Fruit fly (Drosophila melanogaster): ENCODE data around the gene Ada.

The Ada gene

dm6 chr3R:9043610-9044009, 21.4 kb upstream of the Ada start:
- no peak for TF ChIP-seq noc (tag; optimal IDR thresholded peaks at IDR 0.05)

dm6 chr3R:9045733-9046132, 19.2 kb upstream of the Ada start:
- TF ChIP-seq noc (tag; optimal IDR thresholded peaks at IDR 0.05), result no peak

DNA sequence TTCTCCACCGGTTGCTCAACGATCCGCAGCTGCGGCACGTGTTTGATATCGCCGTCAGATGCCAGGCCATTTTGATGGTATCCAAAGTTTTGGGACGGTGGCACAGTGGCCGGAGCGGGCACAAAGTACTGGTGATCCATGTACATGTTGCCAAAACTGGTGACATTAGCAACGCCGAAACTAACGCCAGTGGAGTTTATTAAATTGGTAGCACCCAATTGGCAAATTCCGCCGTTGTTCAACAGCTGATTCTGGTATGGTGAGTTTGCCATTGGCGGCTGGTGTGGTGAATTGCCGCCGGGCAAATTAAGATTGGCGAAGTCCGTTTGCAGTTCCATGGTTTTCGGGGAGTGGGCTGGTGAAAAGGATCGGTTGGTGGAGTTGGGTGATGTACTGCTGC, 18.0 kb upstream of the Ada start:
- TF ChIP-seq noc (tag; optimal IDR thresholded peaks at IDR 0.05), result no peak

DNA sequence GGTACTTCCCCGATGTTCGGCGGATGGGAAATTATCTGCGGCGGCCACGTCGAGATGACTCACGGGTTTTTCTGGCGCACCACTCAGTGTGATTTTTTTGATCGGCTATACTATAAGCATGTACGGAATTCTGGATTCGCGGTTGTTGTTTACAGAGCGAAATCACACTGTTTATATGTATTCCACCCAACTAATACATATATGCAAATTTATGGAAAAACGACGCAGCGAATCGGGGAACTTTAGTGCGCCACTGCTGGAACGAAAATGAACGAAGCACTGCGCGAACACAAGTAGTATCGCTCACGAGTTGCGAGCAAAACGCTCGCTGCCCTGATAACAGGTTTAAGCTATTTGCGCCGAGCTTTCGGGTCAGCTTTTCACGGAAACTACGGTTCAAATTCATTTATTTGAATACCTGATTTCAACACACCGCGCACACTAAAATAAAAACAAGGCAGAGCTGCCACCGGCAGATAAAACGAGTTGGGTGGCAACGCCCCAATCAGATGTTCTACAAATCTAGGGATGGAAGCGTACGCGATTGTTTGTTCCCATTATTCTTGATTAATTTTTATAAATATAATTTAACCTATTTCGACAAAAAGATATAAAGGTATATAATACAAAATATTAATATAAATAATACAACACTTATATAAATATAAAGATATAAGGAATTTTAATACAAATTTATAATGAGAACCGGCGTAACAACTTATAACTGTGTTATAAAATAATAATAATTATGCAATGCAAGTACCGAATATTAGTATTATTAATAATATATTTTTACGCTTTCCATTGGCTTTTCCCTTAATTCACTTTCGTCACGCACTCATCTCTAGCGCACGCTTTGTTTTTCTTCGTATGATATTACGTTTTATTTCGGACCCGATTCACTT, 17.2 kb upstream of the Ada start, which contains the start of gene Rel:
Gene Rel (minus strand): TSS at position 417 of the 905 bp plus-strand sequence.
- peak; percentile 57 for TF ChIP-seq noc (tag; optimal IDR thresholded peaks at IDR 0.05)

DNA sequence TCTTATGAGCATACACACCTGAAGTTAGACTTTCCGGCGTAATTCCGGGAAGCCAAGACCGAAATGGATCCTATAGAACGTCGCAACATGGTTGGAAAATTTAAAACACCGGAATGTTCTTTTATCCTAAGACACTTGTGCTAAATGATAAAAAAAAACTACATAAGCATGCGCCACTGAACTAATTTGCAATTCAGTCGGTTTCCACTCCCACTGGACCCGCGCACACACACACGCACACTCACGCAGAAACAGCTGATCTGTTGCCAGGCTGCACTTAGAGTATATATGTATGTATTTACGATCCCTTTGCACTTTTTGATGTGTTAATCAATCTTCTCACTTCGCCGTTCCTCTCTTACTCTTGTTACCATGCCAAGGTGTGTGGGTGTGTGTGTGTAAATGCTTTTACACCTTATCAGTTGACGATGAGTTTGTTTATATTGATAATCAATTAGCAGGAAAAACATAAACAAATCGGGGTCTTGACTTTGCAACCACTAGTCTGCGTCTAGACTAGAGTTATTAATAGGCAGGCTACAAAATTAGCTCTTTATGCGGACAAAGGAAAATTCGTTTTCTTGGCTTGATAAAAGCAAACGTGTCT, 16.4 kb upstream of the Ada start, which contains the start of gene Mst85C:
Gene Mst85C (plus strand): TSS at position 180 of the 607 bp plus-strand sequence.
- no peak for TF ChIP-seq noc (tag; optimal IDR thresholded peaks at IDR 0.05)

dm6 chr3R:9049091-9049981, 15.6 kb upstream of the Ada start:
- TF ChIP-seq noc (tag; optimal IDR thresholded peaks at IDR 0.05), result no peak

DNA sequence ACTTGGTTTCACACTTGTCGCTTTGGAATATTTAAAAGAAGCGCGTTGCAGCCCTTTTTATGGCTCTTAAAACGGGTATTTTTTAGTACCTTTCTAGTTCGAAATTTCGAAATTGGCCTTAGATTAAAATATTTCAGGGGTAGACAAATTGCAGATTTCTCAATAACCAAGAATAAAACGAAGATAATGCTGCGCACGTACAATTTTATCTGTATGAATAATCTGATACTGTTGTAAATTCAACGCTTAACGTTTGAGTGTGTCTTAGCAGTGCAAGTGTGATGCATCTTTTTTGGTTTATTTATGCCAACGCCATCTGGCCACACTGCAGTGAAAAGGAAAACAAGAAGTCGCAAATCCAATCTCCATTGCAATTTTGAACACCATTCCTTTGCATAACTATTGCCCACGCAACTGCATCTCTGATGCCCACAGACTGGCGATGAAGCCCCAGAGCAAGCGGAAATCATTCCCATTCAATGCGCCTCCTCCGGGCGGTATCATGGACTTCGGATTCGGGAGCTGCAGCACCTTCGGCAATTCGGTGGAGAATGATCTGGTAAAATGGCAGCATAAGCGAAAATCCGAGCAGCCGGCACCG, 14.4 kb upstream of the Ada start, which contains the start of gene Nmdmc:
Gene Nmdmc (minus strand): TSS at position 37 of the 601 bp plus-strand sequence.
- TF ChIP-seq noc (tag; optimal IDR thresholded peaks at IDR 0.05), result no peak

DNA sequence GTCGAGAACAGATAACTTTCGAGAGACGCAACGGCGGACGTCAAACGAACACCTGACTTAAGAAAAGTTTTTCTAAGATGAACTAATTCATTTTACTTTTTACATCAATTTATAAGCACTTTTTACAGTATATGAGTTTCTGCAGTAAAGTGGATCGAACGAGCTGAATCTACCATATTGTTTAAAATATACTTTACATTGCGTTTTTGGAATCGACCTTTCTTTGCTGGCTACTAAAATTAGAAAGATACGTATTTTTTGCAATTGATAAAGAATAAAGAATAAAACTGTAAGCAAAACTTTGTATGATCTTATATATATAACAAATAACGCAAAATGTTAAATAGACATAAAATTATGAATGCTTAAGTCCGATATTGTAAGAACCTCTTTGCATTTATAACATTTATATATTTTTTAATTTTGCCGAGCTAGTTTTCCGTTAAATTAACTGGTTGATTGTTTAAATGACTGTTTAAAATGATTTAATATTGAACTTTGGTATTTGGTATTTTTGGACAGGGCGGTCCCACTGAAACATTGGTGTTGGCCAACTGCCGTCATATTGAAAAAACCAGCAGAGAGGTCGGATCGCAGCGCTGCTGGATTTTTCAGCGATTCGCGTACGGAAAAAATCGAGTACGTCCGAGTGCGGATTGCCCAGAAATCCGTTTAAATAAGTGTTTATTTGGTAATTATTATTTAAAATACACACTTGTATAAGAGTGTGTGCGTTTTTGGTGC, 12.9 kb upstream of the Ada start, which contains the start of gene Kdm2:
Gene Kdm2 (plus strand): TSS at position 559 of the 744 bp plus-strand sequence.
- TF ChIP-seq noc (tag; optimal IDR thresholded peaks at IDR 0.05), result no peak

- TF ChIP-seq noc (tag; optimal IDR thresholded peaks at IDR 0.05), result peak; percentile 47
Measured at dm6 chr3R:9053021-9053420, 12.0 kb upstream of the Ada start.

dm6 chr3R:9053850-9054441, 11.0 kb upstream of the Ada start:
- TF ChIP-seq noc (tag; optimal IDR thresholded peaks at IDR 0.05), result peak; percentile 83

DNA sequence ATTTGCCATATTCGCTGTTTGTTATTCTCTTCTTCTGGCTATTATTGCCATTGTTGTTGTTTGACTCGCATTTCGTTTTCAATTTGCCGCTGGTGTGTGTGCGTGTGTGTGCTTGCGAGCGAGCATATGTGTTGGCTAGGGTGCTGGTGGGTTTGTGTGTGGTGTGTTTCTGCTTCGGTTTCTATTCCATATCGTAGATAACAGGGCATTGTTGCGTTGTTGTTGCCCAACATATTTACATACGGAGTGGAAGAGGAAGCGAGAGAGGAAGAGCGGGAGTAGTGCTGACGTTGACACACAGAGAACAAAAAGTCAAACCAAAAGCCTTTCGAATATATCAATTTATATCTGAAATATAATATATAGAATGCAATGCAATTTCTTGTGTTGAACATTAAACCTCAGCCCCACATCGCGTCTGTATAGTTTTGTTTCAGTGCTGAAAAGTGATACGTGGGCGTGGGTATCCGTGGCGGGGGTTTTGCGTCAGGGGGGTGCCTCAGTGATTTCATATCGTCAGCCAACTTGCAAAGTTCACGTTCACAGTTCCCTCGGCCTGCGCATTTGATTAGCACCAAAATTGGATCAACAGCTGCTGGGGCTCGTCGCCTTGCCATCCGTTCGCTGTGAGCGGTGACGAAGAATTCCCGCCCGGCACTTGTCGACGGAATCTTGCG, 10.4 kb upstream of the Ada start:
- no peak for TF ChIP-seq noc (tag; optimal IDR thresholded peaks at IDR 0.05)

dm6 chr3R:9055119-9056105, 9.6 kb upstream of the Ada start:
- TF ChIP-seq noc (tag; optimal IDR thresholded peaks at IDR 0.05), result peak; percentile 95
